Fruit fly (Drosophila melanogaster) whole organism, wandering third instar larva: ENCODE results near the gene hry.

Experiments used
- Abd-B ChIP-seq: fragments of >200 bp; optimal IDR thresholded peaks from 2 replicates; lab custom pipeline; 2017; ENCODE audit warnings: missing biosample characterization, missing genetic modification characterization
- CG32264 ChIP-seq: fragments of 200-800 bp; sonication (Bioruptor generic); optimal IDR thresholded peaks from 2 replicates; lab custom pipeline; 2016; ENCODE audit warnings: missing biosample characterization, missing genetic modification characterization
- CG9705 ChIP-seq: fragments of 200-800 bp; sonication (Bioruptor generic); optimal IDR thresholded peaks from 2 replicates; lab custom pipeline; 2018; ENCODE audit warnings: missing biosample characterization, mild to moderate bottlenecking, missing genetic modification characterization
- CrebA ChIP-seq: fragments of 200-800 bp; sonication (Bioruptor generic); optimal IDR thresholded peaks from 2 replicates; lab custom pipeline; 2016; ENCODE audit warnings: missing biosample characterization, mild to moderate bottlenecking, missing genetic modification characterization, borderline replicate concordance
- Dfd ChIP-seq: fragments of >200 bp; optimal IDR thresholded peaks from 2 replicates; lab custom pipeline; 2017; ENCODE audit warnings: missing biosample characterization, missing genetic modification characterization
- Dif ChIP-seq: fragments of 200-275, 200-300 bp; sonication (Bioruptor generic); optimal IDR thresholded peaks from 2 replicates; lab custom pipeline; 2018; ENCODE audit warnings: missing biosample characterization, missing genetic modification characterization; ENCODE audit not compliant: partially characterized antibody
- GATAd ChIP-seq: sonication (Bioruptor generic); optimal IDR thresholded peaks from 2 replicates; lab custom pipeline; 2016; ENCODE audit warnings: missing biosample characterization, missing genetic modification characterization
- HLH106 ChIP-seq: fragments of 200-800 bp; optimal IDR thresholded peaks from 3 replicates; lab custom pipeline; 2019; ENCODE audit warnings: missing biosample characterization, mild to moderate bottlenecking, missing genetic modification characterization, moderate library complexity
- Hnf4 ChIP-seq: fragments of 200-800 bp; sonication (Bioruptor generic); optimal IDR thresholded peaks from 2 replicates; lab custom pipeline; 2016; ENCODE audit warnings: missing biosample characterization, mild to moderate bottlenecking, missing genetic modification characterization
- Hr78 ChIP-seq: fragments of >200 bp; optimal IDR thresholded peaks from 2 replicates; lab custom pipeline; 2017; ENCODE audit warnings: missing biosample characterization, missing genetic modification characterization
- Hr83 ChIP-seq: fragments of 200-300 bp; sonication (Bioruptor generic); optimal IDR thresholded peaks from 2 replicates; lab custom pipeline; 2016; ENCODE audit warnings: missing biosample characterization, mild to moderate bottlenecking, missing genetic modification characterization, moderate library complexity; ENCODE audit not compliant: poor library complexity, severe bottlenecking
- Jra ChIP-seq: sonication (Bioruptor generic); optimal IDR thresholded peaks from 2 replicates; lab custom pipeline; 2016; ENCODE audit warnings: missing biosample characterization, missing genetic modification characterization
- Mio ChIP-seq: sonication (Bioruptor generic); optimal IDR thresholded peaks from 2 replicates; lab custom pipeline; 2016; ENCODE audit warnings: missing biosample characterization, missing genetic modification characterization
- Myc ChIP-seq: fragments of >200 bp; optimal IDR thresholded peaks from 2 replicates; lab custom pipeline; 2017
- N ChIP-seq: fragments of >200 bp; optimal IDR thresholded peaks from 2 replicates; lab custom pipeline; 2018; ENCODE audit warnings: missing biosample characterization, missing external identifiers, missing genetic modification characterization
- OdsH ChIP-seq: fragments of 200-800 bp; sonication (Bioruptor generic); optimal IDR thresholded peaks from 2 replicates; lab custom pipeline; 2016; ENCODE audit warnings: missing biosample characterization, mild to moderate bottlenecking, missing genetic modification characterization
- Rel ChIP-seq, 2 experiments: fragments of 200-800 bp; sonication (Bioruptor generic) in 1 of 2; optimal IDR thresholded peaks; 2 replicates in 1 of 2; 3 replicates in 1 of 2; lab custom pipeline; 2016 to 2019; ENCODE audit warnings: mild to moderate bottlenecking in 2 of 2, missing biosample characterization in 2 of 2, missing genetic modification characterization in 2 of 2, moderate library complexity in 1 of 2
- Sp1 ChIP-seq: fragments of 200-800 bp; sonication (Bioruptor generic); optimal IDR thresholded peaks from 3 replicates; lab custom pipeline; 2019; ENCODE audit warnings: missing biosample characterization, mild to moderate bottlenecking, missing genetic modification characterization, moderate library complexity
- Vsx2 ChIP-seq: fragments of 200-300, 225-300 bp; sonication (Bioruptor generic); optimal IDR thresholded peaks from 2 replicates; lab custom pipeline; 2018; ENCODE audit warnings: missing biosample characterization, missing genetic modification characterization; ENCODE audit not compliant: partially characterized antibody
- br ChIP-seq: fragments of 200-800 bp; sonication (Bioruptor generic); optimal IDR thresholded peaks from 2 replicates; lab custom pipeline; 2016; ENCODE audit warnings: missing biosample characterization, missing genetic modification characterization
- brk ChIP-seq: fragments of 200-800 bp; sonication (Bioruptor generic); optimal IDR thresholded peaks from 2 replicates; lab custom pipeline; 2016; ENCODE audit warnings: missing biosample characterization, mild to moderate bottlenecking, missing genetic modification characterization
- dl ChIP-seq, 2 experiments: fragments of 175-275, 200-275 bp in 1 of 2; fragments of 200-275 bp in 1 of 2; sonication (Bioruptor generic); optimal IDR thresholded peaks; lab custom pipeline; 2018; ENCODE audit warnings: mild to moderate bottlenecking in 2 of 2, missing biosample characterization in 2 of 2, missing genetic modification characterization in 2 of 2, moderate library complexity in 2 of 2; ENCODE audit not compliant: partially characterized antibody in 2 of 2, insufficient read depth in 1 of 2
- dmrt93B ChIP-seq: fragments of 200-800 bp; sonication (Bioruptor generic); optimal IDR thresholded peaks from 2 replicates; lab custom pipeline; 2018; ENCODE audit warnings: missing biosample characterization, mild to moderate bottlenecking, missing genetic modification characterization
- dsf ChIP-seq: sonication (Bioruptor generic); optimal IDR thresholded peaks from 2 replicates; lab custom pipeline; 2016; ENCODE audit warnings: missing biosample characterization, missing genetic modification characterization, borderline replicate concordance
- ey ChIP-seq: fragments of 200-800 bp; sonication (Bioruptor generic); optimal IDR thresholded peaks from 2 replicates; lab custom pipeline; 2016; ENCODE audit warnings: missing biosample characterization, missing genetic modification characterization
- foxo ChIP-seq, 2 experiments: fragments of 200-800 bp; sonication (Bioruptor generic); optimal IDR thresholded peaks; 2 replicates in 1 of 2; 3 replicates in 1 of 2; lab custom pipeline; 2016 to 2017; ENCODE audit warnings: missing biosample characterization in 2 of 2, missing genetic modification characterization in 2 of 2
- fru ChIP-seq: fragments of 200-800 bp; sonication (Bioruptor generic); optimal IDR thresholded peaks from 3 replicates; lab custom pipeline; 2016; ENCODE audit warnings: missing biosample characterization, mild to moderate bottlenecking, missing genetic modification characterization
- h ChIP-seq: fragments of 200-800 bp; sonication (Bioruptor generic); optimal IDR thresholded peaks from 3 replicates; lab custom pipeline; 2016; ENCODE audit warnings: missing biosample characterization, mild to moderate bottlenecking, missing genetic modification characterization
- jim ChIP-seq: fragments of 175-275, 200-325 bp; sonication (Bioruptor generic); optimal IDR thresholded peaks from 2 replicates; lab custom pipeline; 2016; ENCODE audit warnings: missing biosample characterization, mild to moderate bottlenecking, missing genetic modification characterization
- lola ChIP-seq: fragments of >200 bp; optimal IDR thresholded peaks from 2 replicates; lab custom pipeline; 2017; ENCODE audit warnings: missing biosample characterization, missing genetic modification characterization
- pan ChIP-seq: fragments of >200 bp; optimal IDR thresholded peaks from 2 replicates; lab custom pipeline; 2017
- psq ChIP-seq: fragments of 200-800 bp; sonication (Bioruptor generic); optimal IDR thresholded peaks from 3 replicates; lab custom pipeline; 2017; ENCODE audit warnings: missing biosample characterization, mild to moderate bottlenecking, missing genetic modification characterization, moderate library complexity
- rgr ChIP-seq: fragments of 200-800 bp; sonication (Bioruptor generic); optimal IDR thresholded peaks from 3 replicates; lab custom pipeline; 2016; ENCODE audit warnings: missing biosample characterization, mild to moderate bottlenecking, missing genetic modification characterization
- sage ChIP-seq: fragments of 200-800 bp; sonication (Bioruptor generic); optimal IDR thresholded peaks from 2 replicates; lab custom pipeline; 2016; ENCODE audit warnings: missing biosample characterization, mild to moderate bottlenecking, missing genetic modification characterization
- sv ChIP-seq: fragments of 200-800 bp; sonication (Bioruptor generic); optimal IDR thresholded peaks from 3 replicates; lab custom pipeline; 2016; ENCODE audit warnings: missing biosample characterization, missing genetic modification characterization
- tai ChIP-seq: sonication (Bioruptor generic); optimal IDR thresholded peaks from 2 replicates; lab custom pipeline; 2016; ENCODE audit warnings: missing biosample characterization, missing genetic modification characterization
- usp ChIP-seq: fragments of >200 bp; optimal IDR thresholded peaks from 2 replicates; lab custom pipeline; 2017; ENCODE audit warnings: missing biosample characterization, missing genetic modification characterization
- woc ChIP-seq: sonication (Bioruptor generic); optimal IDR thresholded peaks from 2 replicates; lab custom pipeline; 2016; ENCODE audit warnings: missing biosample characterization, mild to moderate bottlenecking, missing genetic modification characterization

Gene hry

dm6 chr3L:8693558-8694502 is 18.3 kb downstream of the hry start:
- TF ChIP-seq fru (GFP tag; lab: Kevin White, UChicago) (no peak), Rel (GFP tag; optimal IDR thresholded peaks at IDR 0.05; lab: Kevin White, UChicago) (no peak), Rel (tag; optimal IDR thresholded peaks at IDR 0.05; lab: Kevin White, UChicago) (peak; percentile 69)

- TF ChIP-seq Mio (no peak), brk (GFP tag; lab: Kevin White, UChicago) (no peak)
- TF ChIP-seq, all 38 proteins: peak for 0
Observed at dm6 chr3L:8695959-8696358, 20.4 kb downstream of the hry start.

dm6 chr3L:8696487-8696954 is 21.0 kb downstream of the hry start:
- TF ChIP-seq Dif (GFP tag; lab: Kevin White, UChicago) (no peak), usp (GFP tag; lab: Kevin White, UChicago) (no peak), lola (GFP tag; lab: Kevin White, UChicago) (no peak), OdsH (peak; percentile 78), rgr (GFP tag; lab: Kevin White, UChicago) (peak; percentile 86), Abd-B (GFP tag; lab: Kevin White, UChicago) (no peak), dmrt93B (GFP tag; lab: Kevin White, UChicago) (peak; percentile 39), ey (GFP tag; lab: Kevin White, UChicago) (peak; percentile 7), CrebA (GFP tag; lab: Kevin White, UChicago) (peak; percentile 4), Dfd (no peak), sage (GFP tag; lab: Kevin White, UChicago) (peak; percentile 58), sv (no peak), CG9705 (GFP tag; lab: Kevin White, UChicago) (peak; percentile 42), brk (GFP tag; lab: Kevin White, UChicago) (peak; percentile 55), fru (GFP tag; lab: Kevin White, UChicago) (peak; percentile 63), pan (lab: Kevin White, UChicago) (no peak), dsf (GFP tag; lab: Kevin White, UChicago) (peak; percentile 30), h (peak; percentile 99), tai (peak; percentile 89), Myc (lab: Kevin White, UChicago) (no peak), Mio (no peak), br (peak; percentile 65), CG32264 (GFP tag; lab: Kevin White, UChicago) (no peak), N (GFP tag; lab: Kevin White, UChicago) (no peak), Sp1 (GFP tag; lab: Kevin White, UChicago) (peak; percentile 50), GATAd (GFP tag; lab: Kevin White, UChicago) (no peak), Hr83 (GFP tag; lab: Kevin White, UChicago) (peak; percentile 99), woc (GFP tag; lab: Kevin White, UChicago) (no peak), Vsx2 (GFP tag; lab: Kevin White, UChicago) (no peak), foxo (GFP tag; optimal IDR thresholded peaks at IDR 0.05; lab: Kevin White, UChicago) (peak in 1 of 2 experiments; percentile 64), Jra (GFP tag; lab: Kevin White, UChicago) (peak; percentile 54), Rel (GFP tag; optimal IDR thresholded peaks at IDR 0.05; lab: Kevin White, UChicago) (peak; percentile 11), Rel (tag; optimal IDR thresholded peaks at IDR 0.05; lab: Kevin White, UChicago) (peak; percentile 85), psq (GFP tag; lab: Kevin White, UChicago) (peak; percentile 64), HLH106 (tag; lab: Kevin White, UChicago) (peak; percentile 48), jim (GFP tag; lab: Kevin White, UChicago) (peak; percentile 55), dl (GFP tag; optimal IDR thresholded peaks at IDR 0.05; lab: Kevin White, UChicago; ENCODE audit: insufficient read depth in 1 of 2, partially characterized antibody in 2 of 2) (no peak), Hr78 (no peak), Hnf4 (peak; percentile 67)
- TF ChIP-seq, all 38 proteins: peak for 22
